Worm (Caenorhabditis elegans): ENCODE results near the gene ctg-2.

- TF ChIP-seq sma-3 (GFP tag; optimal IDR thresholded peaks at IDR 0.05) (no peak), unc-62 (GFP tag; optimal IDR thresholded peaks at IDR 0.05) (no peak), ama-1 (optimal IDR thresholded peaks at IDR 0.05) (peak; percentile 70), elt-3 (tag; optimal IDR thresholded peaks at IDR 0.05) (no peak), nhr-12 (tag; optimal IDR thresholded peaks at IDR 0.05) (no peak), zag-1 (tag; optimal IDR thresholded peaks at IDR 0.05) (no peak), lsy-2 (tag; optimal IDR thresholded peaks at IDR 0.05) (no peak), F13H6.1 (tag; optimal IDR thresholded peaks at IDR 0.05) (no peak)
Measured at ce11 chrII:8479337-8479736, 35.5 kb upstream of the ctg-2 start.

Measured in whole organism, L2 larva.